Worm (Caenorhabditis elegans) whole organism, L4 larva: ENCODE results near the gene F09E10.5.

Source experiments
- F10B5.3 ChIP-seq: sonication (generic microtip); optimal IDR thresholded peaks from 2 replicates; lab custom pipeline; 2016; ENCODE audit warnings: mild to moderate bottlenecking, missing genetic modification characterization, missing compliant biosample characterization
- R02D3.7 ChIP-seq: fragments of 150-350 bp; sonication (generic microtip); optimal IDR thresholded peaks from 3 replicates; lab custom pipeline; 2014; ENCODE audit warnings: missing biosample characterization, missing genetic modification characterization
- T26A8.4 ChIP-seq: fragments of 200-800 bp; sonication (Bioruptor generic); IDR thresholded peaks from 2 replicates; pipeline ENCODE4 v1.3.6; 2022; ENCODE audit warnings: missing genetic modification characterization, missing compliant biosample characterization
- aha-1 ChIP-seq: fragments of 150-350 bp; peaks from one replicate; lab custom pipeline; 2014; ENCODE audit warnings: missing biosample characterization, missing genetic modification characterization
- daf-8 ChIP-seq: fragments of 200-800 bp; sonication (Bioruptor generic); IDR thresholded peaks from 2 replicates; pipeline ENCODE4 v1.3.6; 2022; ENCODE audit warnings: missing genetic modification characterization, missing compliant biosample characterization
- dpl-1 ChIP-seq: fragments of 150-350 bp; optimal IDR thresholded peaks from 2 replicates; lab custom pipeline; 2014; ENCODE audit warnings: missing biosample characterization, missing genetic modification reagents, missing genetic modification characterization
- egl-27 ChIP-seq: sonication (generic microtip); optimal IDR thresholded peaks from 3 replicates; lab custom pipeline; 2017; ENCODE audit warnings: missing biosample characterization, missing genetic modification reagents, missing genetic modification characterization
- fkh-10 ChIP-seq: fragments of 150-350 bp; optimal IDR thresholded peaks from 2 replicates; lab custom pipeline; 2014; ENCODE audit warnings: missing biosample characterization, missing genetic modification reagents, missing genetic modification characterization
- jun-1 ChIP-seq: fragments of 150-350 bp; optimal IDR thresholded peaks from 2 replicates; lab custom pipeline; 2014; ENCODE audit warnings: missing biosample characterization, missing genetic modification reagents, missing genetic modification characterization
- lin-29 ChIP-seq: fragments of 200-800 bp; sonication (Bioruptor generic); IDR thresholded peaks from 2 replicates; pipeline ENCODE4 v1.3.6; 2022; ENCODE audit warnings: missing genetic modification reagents, missing genetic modification characterization, missing compliant biosample characterization
- lin-38 ChIP-seq: fragments of 200-800 bp; sonication (Bioruptor generic); IDR thresholded peaks from 2 replicates; pipeline ENCODE4 v1.3.6; 2022; ENCODE audit warnings: missing genetic modification reagents, missing genetic modification characterization, missing compliant biosample characterization
- mdl-1 ChIP-seq, 2 experiments: fragments of 150-350 bp in 1 of 2; sonication (generic microtip) in 1 of 2; optimal IDR thresholded peaks; 2 replicates each; lab custom pipeline; 2014 to 2017; ENCODE audit warnings: missing biosample characterization in 2 of 2, missing genetic modification characterization in 2 of 2
- pha-4 ChIP-seq, 2 experiments: fragments of 150-350 bp in 1 of 2; fragments of 200-800 bp in 1 of 2; sonication (Bioruptor generic) in 1 of 2; IDR thresholded peaks in 1 of 2; optimal IDR thresholded peaks in 1 of 2; 2 replicates each; pipeline versions ENCODE4 v1.3.6 to Lab custom; 2014 to 2022; ENCODE audit warnings: missing genetic modification characterization in 2 of 2, missing genetic modification reagents in 2 of 2, missing biosample characterization in 1 of 2, missing compliant biosample characterization in 1 of 2

DNA sequence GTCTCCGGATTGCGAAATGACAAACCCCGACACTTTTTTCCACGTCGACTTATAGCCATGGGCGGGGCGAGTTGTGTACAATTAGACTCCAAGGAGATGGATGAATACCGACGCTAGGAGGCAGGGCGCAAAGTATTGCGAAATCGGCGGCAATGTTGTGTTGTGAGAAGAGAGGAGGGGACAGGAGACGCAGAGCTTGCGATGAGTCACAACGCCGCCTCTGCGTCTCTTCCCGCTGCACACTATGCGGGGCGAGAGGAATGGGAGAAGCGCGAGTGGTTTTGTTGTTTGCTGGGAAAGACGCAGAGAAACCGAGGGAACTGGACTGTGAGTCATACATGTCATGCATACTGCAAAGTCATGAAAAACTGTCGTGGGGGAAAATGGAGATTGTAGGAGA, 39.8 kb downstream of the F09E10.5 start:
- peak; percentile 41 for TF ChIP-seq dpl-1 (GFP tag; lab: Kevin White, UChicago)
- TF ChIP-seq egl-27 (tag; lab: Kevin White, UChicago) = no peak
- peak; percentile 93 for TF ChIP-seq pha-4 (GFP tag; IDR thresholded peaks at IDR 0.05; lab: Robert Waterston, UW)
- TF ChIP-seq pha-4 (tag; optimal IDR thresholded peaks at IDR 0.05; lab: Kevin White, UChicago) = peak; percentile 82
- TF ChIP-seq fkh-10 = peak; percentile 45
- peak; percentile 96 for TF ChIP-seq jun-1
- TF ChIP-seq mdl-1 (tag; optimal IDR thresholded peaks at IDR 0.05; lab: Kevin White, UChicago) = peak; percentile 84 to 95
- TF ChIP-seq T26A8.4 (GFP tag; lab: Robert Waterston, UW) = peak; percentile 88
- TF ChIP-seq aha-1 (tag; lab: Kevin White, UChicago) = peak; percentile 99
- TF ChIP-seq R02D3.7 = no peak
- no peak for TF ChIP-seq daf-8
- peak; percentile 66 for TF ChIP-seq lin-38 (GFP tag; lab: Robert Waterston, UW)
- TF ChIP-seq F10B5.3 (tag; lab: Kevin White, UChicago) = peak; percentile 59
- peak; percentile 42; the same call in 1 of the 2 replicates for TF ChIP-seq lin-29 (GFP tag; lab: Robert Waterston, UW)
